Fruit fly (Drosophila melanogaster) whole organism, embryonic: ENCODE measurements around the gene CG14561.

Experiments
- Bgb ChIP-seq: fragments of 200-800 bp; sonication (Bioruptor generic); IDR thresholded peaks from 2 replicates; pipeline ENCODE4 v1.3.6; 2022; ENCODE audit warnings: missing biosample characterization, missing genetic modification characterization; ENCODE audit not compliant: partially characterized antibody
- BtbVII ChIP-seq: fragments of 200-800 bp; sonication (Bioruptor generic); optimal IDR thresholded peaks from 3 replicates; lab custom pipeline; 2017; ENCODE audit warnings: missing biosample characterization, mild to moderate bottlenecking, missing genetic modification characterization
- CG12236 ChIP-seq: fragments of 200-800 bp; sonication (Bioruptor generic); optimal IDR thresholded peaks from 2 replicates; lab custom pipeline; 2016; ENCODE audit warnings: missing biosample characterization, missing genetic modification characterization
- CG14710 ChIP-seq: fragments of 200-800 bp; sonication (Bioruptor generic); optimal IDR thresholded peaks from 3 replicates; lab custom pipeline; 2019; ENCODE audit warnings: missing biosample characterization, mild to moderate bottlenecking, missing genetic modification characterization, moderate library complexity
- CG15269 ChIP-seq: fragments of 200-800 bp; sonication (Bioruptor generic); optimal IDR thresholded peaks from 2 replicates; lab custom pipeline; 2018; ENCODE audit warnings: missing biosample characterization, mild to moderate bottlenecking, missing genetic modification characterization, moderate library complexity
- CG15514 ChIP-seq: fragments of 200-800 bp; sonication (Bioruptor generic); optimal IDR thresholded peaks from 3 replicates; lab custom pipeline; 2017; ENCODE audit warnings: missing biosample characterization, missing genetic modification characterization, mild to moderate bottlenecking, moderate library complexity, missing genetic modification reagents
- CG1603 ChIP-seq: fragments of 200-800 bp; sonication (Bioruptor generic); optimal IDR thresholded peaks from 2 replicates; lab custom pipeline; 2019; ENCODE audit warnings: missing biosample characterization, mild to moderate bottlenecking, missing genetic modification characterization, moderate library complexity
- CG16813 ChIP-seq: fragments of 200-800 bp; sonication (Bioruptor generic); IDR thresholded peaks from 3 replicates; pipeline ENCODE4 v1.3.6; 2022; ENCODE audit warnings: missing biosample characterization, missing genetic modification characterization; ENCODE audit not compliant: partially characterized antibody
- CG17361 ChIP-seq: fragments of 200-800 bp; sonication (Bioruptor generic); IDR thresholded peaks from 3 replicates; pipeline ENCODE4 v1.3.6; 2022; ENCODE audit warnings: missing biosample characterization, missing genetic modification characterization
- CG32532 ChIP-seq: fragments of 200-800 bp; sonication (Bioruptor generic); IDR thresholded peaks from 2 replicates; pipeline ENCODE4 v1.3.6; 2022; ENCODE audit warnings: missing biosample characterization, missing genetic modification characterization
- CG32767 ChIP-seq: fragments of 200-800 bp; sonication (Bioruptor generic); IDR thresholded peaks from 2 replicates; pipeline ENCODE4 v1.3.6; 2022; ENCODE audit warnings: missing biosample characterization, missing genetic modification characterization
- CG3847 ChIP-seq: fragments of 200-800 bp; sonication (Bioruptor generic); IDR thresholded peaks from 2 replicates; pipeline ENCODE4 v1.3.6; 2022; ENCODE audit warnings: missing biosample characterization, missing genetic modification characterization
- CG4424 ChIP-seq: fragments of 200-800 bp; sonication (Bioruptor generic); optimal IDR thresholded peaks from 3 replicates; lab custom pipeline; 2016; ENCODE audit warnings: missing biosample characterization, missing genetic modification characterization
- CG6765 ChIP-seq: fragments of 200-800 bp; sonication (Bioruptor generic); optimal IDR thresholded peaks from 3 replicates; lab custom pipeline; 2017; ENCODE audit warnings: missing biosample characterization, mild to moderate bottlenecking, missing genetic modification characterization
- CG8290 ChIP-seq, 3 experiments: fragments of 200-800 bp; sonication (Bioruptor generic); optimal IDR thresholded peaks; 2 replicates each; lab custom pipeline; 2016 to 2019; ENCODE audit warnings: missing biosample characterization in 3 of 3, missing genetic modification characterization in 3 of 3, mild to moderate bottlenecking in 2 of 3, moderate library complexity in 1 of 3
- CG9932 ChIP-seq: fragments of 200-800 bp; sonication (Bioruptor generic); IDR thresholded peaks from 2 replicates; pipeline ENCODE4 v1.3.6; 2022; ENCODE audit warnings: missing biosample characterization, missing genetic modification characterization
- CHES-1-like ChIP-seq: fragments of 200-800 bp; sonication (Bioruptor generic); optimal IDR thresholded peaks from 2 replicates; lab custom pipeline; 2016; ENCODE audit warnings: missing biosample characterization, missing genetic modification characterization
- Gug ChIP-seq: fragments of 200-800 bp; sonication (Bioruptor generic); IDR thresholded peaks from 4 replicates; pipeline ENCODE4 v1.3.6; 2022; ENCODE audit warnings: missing biosample characterization, missing genetic modification characterization
- HHEX ChIP-seq: fragments of 200-800 bp; sonication (Bioruptor generic); optimal IDR thresholded peaks from 3 replicates; lab custom pipeline; 2017; ENCODE audit warnings: missing biosample characterization, mild to moderate bottlenecking, missing genetic modification characterization, missing genetic modification reagents
- Hr39 ChIP-seq: fragments of >200 bp; optimal IDR thresholded peaks from 2 replicates; lab custom pipeline; 2017
- Lim3 ChIP-seq: fragments of 200-800 bp; sonication (Bioruptor generic); IDR thresholded peaks from 2 replicates; pipeline ENCODE4 v1.3.6; 2022; ENCODE audit warnings: missing biosample characterization, missing genetic modification characterization
- MESR4 ChIP-seq: fragments of 200-800 bp; sonication (Bioruptor generic); optimal IDR thresholded peaks from 2 replicates; lab custom pipeline; 2018; ENCODE audit warnings: missing biosample characterization, mild to moderate bottlenecking, missing genetic modification characterization, moderate library complexity
- Six4 ChIP-seq: fragments of 200-800 bp; sonication (Bioruptor generic); optimal IDR thresholded peaks from 2 replicates; lab custom pipeline; 2016; ENCODE audit warnings: missing biosample characterization, missing genetic modification characterization
- Sox100B ChIP-seq: fragments of 200-800 bp; sonication (Bioruptor generic); optimal IDR thresholded peaks from 3 replicates; lab custom pipeline; 2018; ENCODE audit warnings: missing biosample characterization, mild to moderate bottlenecking, missing genetic modification characterization
- YL-1 ChIP-seq: fragments of 200-800 bp; sonication (Bioruptor generic); optimal IDR thresholded peaks from 3 replicates; lab custom pipeline; 2017; ENCODE audit warnings: missing biosample characterization, mild to moderate bottlenecking, missing genetic modification characterization
- amos ChIP-seq: fragments of 200-800 bp; sonication (Bioruptor generic); IDR thresholded peaks from 2 replicates; pipeline ENCODE4 v1.3.6; 2022; ENCODE audit warnings: missing biosample characterization, missing genetic modification characterization; ENCODE audit not compliant: partially characterized antibody
- bbx ChIP-seq: fragments of 200-800 bp; sonication (Bioruptor generic); IDR thresholded peaks from 2 replicates; pipeline ENCODE4 v1.3.6; 2022; ENCODE audit warnings: missing biosample characterization, missing genetic modification characterization; ENCODE audit not compliant: partially characterized antibody
- bowl ChIP-seq: fragments of 200-800 bp; sonication (Bioruptor generic); IDR thresholded peaks from 2 replicates; pipeline ENCODE4 v1.3.6; 2022; ENCODE audit warnings: missing biosample characterization, missing genetic modification characterization
- cwo ChIP-seq: fragments of 200-800 bp; sonication (Bioruptor generic); optimal IDR thresholded peaks from 3 replicates; lab custom pipeline; 2017; ENCODE audit warnings: missing biosample characterization, missing genetic modification characterization, mild to moderate bottlenecking, moderate library complexity, missing genetic modification reagents
- dmrt11E ChIP-seq: fragments of 200-800 bp; sonication (Bioruptor generic); optimal IDR thresholded peaks from 3 replicates; lab custom pipeline; 2018; ENCODE audit warnings: missing biosample characterization, mild to moderate bottlenecking, missing genetic modification characterization, moderate library complexity
- dysf ChIP-seq: fragments of 200-800 bp; sonication (Bioruptor generic); IDR thresholded peaks from 3 replicates; pipeline ENCODE4 v1.3.6; 2022; ENCODE audit warnings: missing biosample characterization, missing genetic modification characterization
- grau ChIP-seq: fragments of 200-800 bp; optimal IDR thresholded peaks from 3 replicates; lab custom pipeline; 2019; ENCODE audit warnings: missing biosample characterization, mild to moderate bottlenecking, missing genetic modification characterization, moderate library complexity
- hkb ChIP-seq, 2 experiments: fragments of 200-800 bp in 1 of 2; fragments of >200 bp in 1 of 2; sonication (Bioruptor generic) in 1 of 2; IDR thresholded peaks in 1 of 2; optimal IDR thresholded peaks in 1 of 2; 2 replicates each; pipeline versions ENCODE4 v1.3.6 to Lab custom; 2017 to 2022; ENCODE audit warnings: missing biosample characterization in 1 of 2, missing genetic modification characterization in 1 of 2
- inv ChIP-seq: fragments of 200-800 bp; sonication (Bioruptor generic); IDR thresholded peaks from 2 replicates; pipeline ENCODE4 v1.3.6; 2022; ENCODE audit warnings: missing biosample characterization, missing genetic modification characterization; ENCODE audit not compliant: partially characterized antibody
- jumu ChIP-seq: fragments of 200-800 bp; sonication (Bioruptor generic); optimal IDR thresholded peaks from 3 replicates; lab custom pipeline; 2016; ENCODE audit warnings: missing biosample characterization, missing genetic modification characterization
- kay ChIP-seq: fragments of 200-800 bp; sonication (Bioruptor generic); optimal IDR thresholded peaks from 2 replicates; lab custom pipeline; 2016; ENCODE audit warnings: missing biosample characterization, missing genetic modification characterization
- kni ChIP-seq: fragments of 200-800 bp; sonication (Bioruptor generic); optimal IDR thresholded peaks from 3 replicates; lab custom pipeline; 2017; ENCODE audit warnings: mild to moderate bottlenecking, missing biosample characterization, missing genetic modification reagents, missing genetic modification characterization
- rib ChIP-seq: fragments of 200-800 bp; sonication (Bioruptor generic); IDR thresholded peaks from 2 replicates; pipeline ENCODE4 v1.3.6; 2022; ENCODE audit warnings: missing biosample characterization, missing genetic modification characterization
- ro ChIP-seq: fragments of 200-800 bp; sonication (Bioruptor generic); IDR thresholded peaks from 2 replicates; pipeline ENCODE4 v1.3.6; 2022; ENCODE audit warnings: missing biosample characterization, missing genetic modification characterization
- sens ChIP-seq: fragments of 200-800 bp; sonication (Bioruptor generic); peaks from one replicate; lab custom pipeline; 2016; ENCODE audit warnings: missing biosample characterization, missing genetic modification characterization
- shn ChIP-seq: fragments of 200-800 bp; sonication (Bioruptor generic); optimal IDR thresholded peaks from 3 replicates; lab custom pipeline; 2016; ENCODE audit warnings: missing biosample characterization, missing genetic modification characterization
- sna ChIP-seq: fragments of 200-800 bp; sonication (Bioruptor generic); IDR thresholded peaks from 2 replicates; pipeline ENCODE4 v1.3.6; 2022; ENCODE audit warnings: missing biosample characterization, missing genetic modification characterization; ENCODE audit not compliant: partially characterized antibody
- so ChIP-seq: fragments of 200-800 bp; sonication (Bioruptor generic); IDR thresholded peaks from 3 replicates; pipeline ENCODE4 v1.3.6; 2022; ENCODE audit warnings: missing biosample characterization, missing genetic modification characterization
- tap ChIP-seq: fragments of 200-800 bp; optimal IDR thresholded peaks from 3 replicates; lab custom pipeline; 2019; ENCODE audit warnings: missing biosample characterization, mild to moderate bottlenecking, missing genetic modification characterization, moderate library complexity
- tin ChIP-seq: fragments of 200-800 bp; sonication (Bioruptor generic); optimal IDR thresholded peaks from 3 replicates; lab custom pipeline; 2016; ENCODE audit warnings: missing biosample characterization, missing genetic modification characterization
- unc-4 ChIP-seq: fragments of 200-800 bp; sonication (Bioruptor generic); IDR thresholded peaks from 2 replicates; pipeline ENCODE4 v1.3.6; 2022; ENCODE audit warnings: missing biosample characterization, missing genetic modification characterization; ENCODE audit not compliant: partially characterized antibody
- wek ChIP-seq: fragments of 200-800 bp; sonication (Bioruptor generic); optimal IDR thresholded peaks from 3 replicates; lab custom pipeline; 2018; ENCODE audit warnings: missing biosample characterization, mild to moderate bottlenecking, missing genetic modification characterization, moderate library complexity

The CG14561 gene

DNA sequence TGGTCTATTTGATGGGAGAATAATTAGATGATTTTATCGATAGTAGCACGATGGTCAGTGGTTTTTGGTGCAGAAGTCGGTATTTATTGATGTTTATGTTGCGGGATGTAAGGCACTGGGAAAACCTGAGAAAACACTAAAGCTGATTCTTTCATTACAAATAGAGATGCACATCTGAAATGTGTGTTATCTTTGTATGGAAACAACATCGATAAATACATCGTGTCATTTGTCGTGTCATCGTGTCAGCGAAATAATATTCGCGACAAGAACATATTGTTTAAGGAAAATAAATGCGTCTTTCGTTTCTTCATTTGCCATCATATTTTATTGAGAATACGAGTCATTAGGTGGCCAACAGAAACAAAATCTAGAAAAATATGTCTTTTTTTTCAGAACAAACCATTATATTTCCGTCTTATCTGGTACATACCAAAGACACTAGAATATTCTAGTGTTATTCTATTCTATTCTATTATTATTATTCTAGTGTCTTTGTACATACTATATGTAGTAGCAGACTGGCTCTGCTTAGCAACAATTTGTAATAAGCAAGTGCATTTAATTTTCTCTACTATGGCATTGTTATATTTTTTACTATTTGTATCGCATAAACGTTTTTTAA lies 8.8 kb downstream of the CG14561 start, which contains the start of gene CG7133 (continued):
- TF ChIP-seq Bgb (GFP tag; lab: Robert Waterston, UW) (peak; percentile 91), CG3847 (no peak), CG16813 (peak; percentile 85), sna (GFP tag; lab: Robert Waterston, UW) (peak; percentile 90), CG15269 (no peak), CG17361 (GFP tag; lab: Robert Waterston, UW) (no peak), HHEX (GFP tag; lab: Kevin White, UChicago) (no peak), inv (GFP tag; lab: Robert Waterston, UW) (peak; percentile 86), bbx (GFP tag; lab: Robert Waterston, UW) (peak; percentile 91), hkb (optimal IDR thresholded peaks at IDR 0.05; lab: Kevin White, UChicago) (no peak), hkb (GFP tag; IDR thresholded peaks at IDR 0.05; lab: Robert Waterston, UW) (no peak), amos (GFP tag; lab: Robert Waterston, UW) (peak; percentile 93), CG1603 (tag; lab: Kevin White, UChicago) (peak; percentile 53), kni (GFP tag; lab: Kevin White, UChicago) (no peak), MESR4 (GFP tag; lab: Kevin White, UChicago) (peak; percentile 59), wek (GFP tag; lab: Kevin White, UChicago) (no peak), Lim3 (GFP tag; lab: Robert Waterston, UW) (no peak), rib (GFP tag; lab: Robert Waterston, UW) (no peak), CG15514 (GFP tag; lab: Kevin White, UChicago) (peak; percentile 34), CG8290 (GFP tag; optimal IDR thresholded peaks at IDR 0.05; lab: Kevin White, UChicago) (no peak), CG8290 (tag; optimal IDR thresholded peaks at IDR 0.05; lab: Kevin White, UChicago) (peak in 1 of 2 experiments; percentile 58), Six4 (GFP tag; lab: Kevin White, UChicago) (no peak), shn (GFP tag; lab: Kevin White, UChicago) (no peak), Sox100B (GFP tag; lab: Kevin White, UChicago) (no peak), CG32767 (GFP tag; lab: Robert Waterston, UW) (no peak), dysf (GFP tag; lab: Robert Waterston, UW) (no peak), cwo (GFP tag; lab: Kevin White, UChicago) (no peak), CG6765 (GFP tag; lab: Kevin White, UChicago) (no peak)

DNA sequence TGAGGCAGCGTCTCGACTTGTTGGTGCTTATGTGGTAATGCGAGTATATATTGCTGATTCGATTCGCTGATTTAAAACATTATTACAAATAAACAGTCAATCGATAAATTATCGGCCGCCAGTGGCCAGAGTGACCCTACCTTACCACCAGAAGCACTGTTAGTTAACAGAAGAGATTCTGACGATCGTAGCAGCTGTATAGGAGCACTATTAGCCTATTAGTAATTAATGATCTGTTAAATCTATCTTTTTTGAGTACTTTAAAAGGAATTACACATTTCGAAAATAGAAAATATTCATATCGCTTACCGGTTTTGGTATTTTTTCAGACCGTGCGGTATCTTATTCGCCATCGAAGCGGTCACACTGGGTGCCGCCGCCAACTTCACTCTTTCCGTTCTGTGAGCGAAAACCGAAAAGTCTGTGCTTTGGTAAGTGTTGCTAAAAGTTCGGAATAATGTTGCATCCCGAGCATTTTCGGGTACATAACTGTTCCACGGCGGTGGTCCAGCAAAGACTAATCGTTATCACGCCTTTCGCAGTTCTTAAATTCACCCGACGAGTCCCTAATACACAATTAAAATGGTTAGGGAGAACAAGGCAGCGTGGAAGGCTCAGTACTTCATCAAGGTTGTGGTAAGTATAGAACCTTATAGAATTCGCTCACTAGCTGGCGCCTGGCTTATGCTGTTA lies 10.1 kb downstream of the CG14561 start, which contains the start of the genes CG7130 and RpLP0:
TSS of gene CG7130 (minus strand) at position 51 of the 693 bp plus-strand sequence.
TSS of gene RpLP0 (plus strand) at position 162 of the 693 bp plus-strand sequence.
- TF ChIP-seq YL-1 (GFP tag; lab: Kevin White, UChicago) (peak; percentile 99), so (GFP tag; lab: Robert Waterston, UW) (peak; percentile 83), CG12236 (GFP tag; lab: Kevin White, UChicago) (peak; percentile 92), Gug (GFP tag; lab: Robert Waterston, UW) (peak; percentile 65), jumu (peak; percentile 80), Hr39 (lab: Kevin White, UChicago) (no peak), dmrt11E (tag; lab: Kevin White, UChicago) (peak; percentile 84), BtbVII (GFP tag; lab: Kevin White, UChicago) (peak; percentile 96), tin (peak; percentile 91), sens (peak; percentile 98), grau (tag; lab: Kevin White, UChicago) (peak; percentile 85), CG4424 (GFP tag; lab: Kevin White, UChicago) (peak; percentile 87), kay (peak; percentile 15), CG14710 (peak; percentile 95), CHES-1-like (GFP tag; lab: Kevin White, UChicago) (peak; percentile 94), CG9932 (GFP tag; lab: Robert Waterston, UW) (peak; percentile 75), tap (tag; lab: Kevin White, UChicago) (peak; percentile 62), unc-4 (GFP tag; lab: Robert Waterston, UW) (peak; percentile 61; the same call in 1 of the 2 replicates), HHEX (GFP tag; lab: Kevin White, UChicago) (peak; percentile 95), bowl (GFP tag; lab: Robert Waterston, UW) (peak; percentile 67), CG6765 (GFP tag; lab: Kevin White, UChicago) (peak; percentile 97), ro (GFP tag; lab: Robert Waterston, UW) (peak; percentile 11; the same call in 1 of the 2 replicates), CG32532 (GFP tag; lab: Robert Waterston, UW) (peak; percentile 90)
